Worm (Caenorhabditis elegans): Measurements from ENCODE around the gene rsks-1.

Gene rsks-1

ce11 chrIII:11289876-11290275 lies 45.0 kb downstream of the rsks-1 start (continued):
- TF ChIP-seq Y56A3A.18 (GFP tag; IDR thresholded peaks at IDR 0.05) (no peak), let-607 (tag; optimal IDR thresholded peaks at IDR 0.05) (no peak), tlf-1 (GFP tag; optimal IDR thresholded peaks at IDR 0.05) (no peak), cebp-2 (GFP tag; IDR thresholded peaks at IDR 0.05) (no peak), nhr-27 (tag; optimal IDR thresholded peaks at IDR 0.05) (no peak), F22D6.2 (tag; optimal IDR thresholded peaks at IDR 0.05) (no peak), dpl-1 (GFP tag; optimal IDR thresholded peaks at IDR 0.05) (peak; percentile 25), madf-6 (GFP tag; IDR thresholded peaks at IDR 0.05) (peak; percentile 96), somi-1 (GFP tag; optimal IDR thresholded peaks at IDR 0.05) (no peak), ztf-6 (GFP tag; IDR thresholded peaks at IDR 0.05) (no peak), C06A6.2 (GFP tag; conservative IDR thresholded peaks at IDR 0.05) (no peak), nhr-90 (tag; optimal IDR thresholded peaks at IDR 0.05) (no peak), F10E7.11 (tag; optimal IDR thresholded peaks at IDR 0.05) (no peak), rpc-1 (optimal IDR thresholded peaks at IDR 0.05) (no peak), rpc-1 (tag; optimal IDR thresholded peaks at IDR 0.05) (no peak), repo-1 (tag; optimal IDR thresholded peaks at IDR 0.05) (no peak), let-526 (GFP tag; IDR thresholded peaks at IDR 0.05) (no peak), snpc-4 (GFP tag; optimal IDR thresholded peaks at IDR 0.05) (no peak), snpc-4 (tag; optimal IDR thresholded peaks at IDR 0.05) (no peak), madf-3 (GFP tag; IDR thresholded peaks at IDR 0.05) (no peak), lsy-27 (tag; optimal IDR thresholded peaks at IDR 0.05; ENCODE audit: borderline replicate concordance, insufficient read depth) (no peak), nhr-120 (GFP tag; IDR thresholded peaks at IDR 0.05) (no peak), attf-6 (GFP tag; IDR thresholded peaks at IDR 0.05) (no peak), F39B2.1 (GFP tag; IDR thresholded peaks at IDR 0.05) (no peak), F23B12.7 (tag; optimal IDR thresholded peaks at IDR 0.05; ENCODE audit: insufficient read depth) (no peak), rcor-1 (GFP tag; IDR thresholded peaks at IDR 0.05) (0 out of 2 replicates have a peak, but pooled peaks have one; percentile 27), D2030.7 (GFP tag; IDR thresholded peaks at IDR 0.05) (peak; percentile 82), nfyb-1 (GFP tag; IDR thresholded peaks at IDR 0.05) (no peak), fkh-3 (tag; optimal IDR thresholded peaks at IDR 0.05) (no peak), athp-1 (tag; optimal IDR thresholded peaks at IDR 0.05) (no peak), F57A8.1 (GFP tag; optimal IDR thresholded peaks at IDR 0.05) (no peak)

ce11 chrIII:11290554-11290953 lies 45.6 kb downstream of the rsks-1 start, which contains the start of the genes gly-9, mib-1 and smc-3:
Gene gly-9 (minus strand): TSS chrIII:11290580.
Gene mib-1 (minus strand): TSS chrIII:11290676.
Gene smc-3 (plus strand): TSS chrIII:11290904.
- peak; percentile 48; the same call in 1 of the 2 replicates for TF ChIP-seq bed-2 (GFP tag; IDR thresholded peaks at IDR 0.05)
- TF ChIP-seq repo-1 (tag; optimal IDR thresholded peaks at IDR 0.05) = no peak
- peak; percentile 73 for TF ChIP-seq efl-1 (GFP tag; optimal IDR thresholded peaks at IDR 0.05)
- TF ChIP-seq lag-1 (GFP tag; IDR thresholded peaks at IDR 0.05) = no peak
- TF ChIP-seq sea-2 (GFP tag; IDR thresholded peaks at IDR 0.05) = no peak
- peak; percentile 3 for TF ChIP-seq xnd-1 (tag; optimal IDR thresholded peaks at IDR 0.05)
- 0 out of 2 replicates have a peak, but pooled peaks have one; percentile 59 for TF ChIP-seq let-526 (GFP tag; IDR thresholded peaks at IDR 0.05)
- TF ChIP-seq D2030.7 (GFP tag; IDR thresholded peaks at IDR 0.05) = peak; percentile 59
- no peak for TF ChIP-seq mel-28 (tag; optimal IDR thresholded peaks at IDR 0.05; ENCODE audit: borderline replicate concordance)
- TF ChIP-seq madf-8 (GFP tag; conservative IDR thresholded peaks at IDR 0.05) = peak; percentile 64
- TF ChIP-seq dpl-1 (GFP tag; optimal IDR thresholded peaks at IDR 0.05) = peak; percentile 59
- no peak for TF ChIP-seq egl-18 (GFP tag; IDR thresholded peaks at IDR 0.05)
- no peak for TF ChIP-seq F37B4.10 (GFP tag; IDR thresholded peaks at IDR 0.05)
- TF ChIP-seq ztf-18 (tag; optimal IDR thresholded peaks at IDR 0.05) = no peak
- TF ChIP-seq F33H1.4 (GFP tag; IDR thresholded peaks at IDR 0.05) = peak; percentile 60
- TF ChIP-seq ceh-100 (GFP tag; IDR thresholded peaks at IDR 0.05) = peak; percentile 69
- peak; percentile 71 for TF ChIP-seq unc-130 (GFP tag; optimal IDR thresholded peaks at IDR 0.05)
- TF ChIP-seq T07F8.4 (tag; optimal IDR thresholded peaks at IDR 0.05) = no peak
- TF ChIP-seq Y67H2A.10 (GFP tag; conservative IDR thresholded peaks at IDR 0.05) = 0 out of 2 replicates have a peak, but pooled peaks have one; percentile 8
- TF ChIP-seq ztf-26 (tag; optimal IDR thresholded peaks at IDR 0.05) = no peak
- no peak for TF ChIP-seq pbrm-1 (GFP tag; IDR thresholded peaks at IDR 0.05)
- TF ChIP-seq aptf-2 (GFP tag; conservative IDR thresholded peaks at IDR 0.05) = peak; percentile 69; the same call in 1 of the 2 replicates
- TF ChIP-seq ceh-91 (GFP tag; IDR thresholded peaks at IDR 0.05) = peak; percentile 42
